Worm (Caenorhabditis elegans) whole organism, L1 larva: ENCODE measurements around the gene lir-3.

Source experiments
- C16A3.4 ChIP-seq: fragments of 150-350 bp; optimal IDR thresholded peaks from 2 replicates; lab custom pipeline; 2014; ENCODE audit warnings: missing biosample characterization, missing genetic modification characterization
- C34B4.2 ChIP-seq: sonication (generic microtip); optimal IDR thresholded peaks from 2 replicates; lab custom pipeline; 2017; ENCODE audit warnings: mild to moderate bottlenecking, missing genetic modification characterization, missing compliant biosample characterization
- aha-1 ChIP-seq: fragments of 150-350 bp; optimal IDR thresholded peaks from 2 replicates; lab custom pipeline; 2014; ENCODE audit warnings: missing biosample characterization, missing genetic modification characterization
- blmp-1 ChIP-seq: fragments of 150-350 bp; optimal IDR thresholded peaks from 2 replicates; lab custom pipeline; 2014; ENCODE audit warnings: missing biosample characterization, missing genetic modification characterization
- ceh-63 ChIP-seq: fragments of 200-800 bp; sonication (Bioruptor generic); optimal IDR thresholded peaks from 2 replicates; lab custom pipeline; 2018; ENCODE audit warnings: mild to moderate bottlenecking, missing genetic modification characterization, missing compliant biosample characterization
- ceh-8 ChIP-seq: fragments of 200-800 bp; sonication (Bioruptor generic); optimal IDR thresholded peaks from 2 replicates; lab custom pipeline; 2018; ENCODE audit warnings: mild to moderate bottlenecking, missing genetic modification characterization, moderate library complexity, missing compliant biosample characterization
- ceh-88 ChIP-seq: fragments of 200-800 bp; sonication (Bioruptor generic); IDR thresholded peaks from 2 replicates; pipeline ENCODE4 v1.3.6; 2022; ENCODE audit warnings: missing genetic modification characterization, missing compliant biosample characterization
- dpl-1 ChIP-seq, 3 experiments: fragments of 150-350 bp in 2 of 3; sonication (generic microtip) in 1 of 3; optimal IDR thresholded peaks; 2 replicates each; lab custom pipeline; 2014 to 2017; ENCODE audit warnings: missing biosample characterization in 3 of 3, missing genetic modification characterization in 3 of 3, missing genetic modification reagents in 3 of 3
- efl-1 ChIP-seq, 4 experiments: fragments of 150-350 bp; optimal IDR thresholded peaks in 3 of 4; peaks in 1 of 4; 1 replicate in 1 of 4; 2 replicates in 3 of 4; lab custom pipeline; 2014; ENCODE audit warnings: missing biosample characterization in 2 of 4, missing genetic modification characterization in 2 of 4, missing genetic modification reagents in 2 of 4
- efl-3 ChIP-seq: fragments of 200-800 bp; sonication (Bioruptor generic); optimal IDR thresholded peaks from 2 replicates; lab custom pipeline; 2018; ENCODE audit warnings: mild to moderate bottlenecking, missing genetic modification characterization, missing compliant biosample characterization
- egl-13 ChIP-seq: sonication (generic microtip); optimal IDR thresholded peaks from 2 replicates; lab custom pipeline; 2016; ENCODE audit warnings: missing genotype, missing genetic modification reagents, missing genetic modification characterization, missing compliant biosample characterization
- egl-27 ChIP-seq, 2 experiments: fragments of 150-350 bp in 1 of 2; sonication (generic microtip); optimal IDR thresholded peaks; 3 replicates each; lab custom pipeline; 2017 to 2018; ENCODE audit warnings: missing biosample characterization in 2 of 2, missing genetic modification characterization in 2 of 2, missing genetic modification reagents in 2 of 2
- elt-2 ChIP-seq: sonication (generic microtip); optimal IDR thresholded peaks from 2 replicates; lab custom pipeline; 2016; ENCODE audit warnings: missing genetic modification characterization, mild to moderate bottlenecking, inconsistent platforms, missing compliant biosample characterization, missing genetic modification reagents
- ets-5 ChIP-seq: fragments of 200-800 bp; sonication (Bioruptor generic); IDR thresholded peaks from 2 replicates; pipeline ENCODE4 v1.3.6; 2022; ENCODE audit warnings: missing genetic modification characterization, missing compliant biosample characterization
- fkh-4 ChIP-seq: sonication (generic microtip); optimal IDR thresholded peaks from 2 replicates; lab custom pipeline; 2016; ENCODE audit warnings: missing compliant biosample characterization, missing genetic modification characterization, borderline replicate concordance
- fkh-8 ChIP-seq: sonication (generic microtip); optimal IDR thresholded peaks from 2 replicates; lab custom pipeline; 2016; ENCODE audit warnings: mild to moderate bottlenecking, missing genetic modification characterization, missing compliant biosample characterization
- fos-1 ChIP-seq: fragments of 150-350 bp; optimal IDR thresholded peaks from 2 replicates; lab custom pipeline; 2014; ENCODE audit warnings: missing biosample characterization, missing genetic modification characterization
- hpl-2 ChIP-seq: fragments of 150-350 bp; optimal IDR thresholded peaks from 2 replicates; lab custom pipeline; 2014; ENCODE audit warnings: missing biosample characterization, missing genetic modification reagents, missing genetic modification characterization
- irx-1 ChIP-seq: sonication (generic microtip); optimal IDR thresholded peaks from 2 replicates; lab custom pipeline; 2016; ENCODE audit warnings: missing genetic modification characterization, missing compliant biosample characterization
- jun-1 ChIP-seq: fragments of 150-350 bp; optimal IDR thresholded peaks from 2 replicates; lab custom pipeline; 2014; ENCODE audit warnings: missing biosample characterization, missing genetic modification reagents, missing genetic modification characterization
- lin-13 ChIP-seq: fragments of 150-350 bp; optimal IDR thresholded peaks from 2 replicates; lab custom pipeline; 2014; ENCODE audit warnings: missing biosample characterization, missing genetic modification reagents, missing genetic modification characterization
- lin-15B ChIP-seq: fragments of 150-350 bp; sonication (generic microtip); optimal IDR thresholded peaks from 3 replicates; lab custom pipeline; 2014; ENCODE audit warnings: missing biosample characterization, missing genetic modification characterization
- lin-35 ChIP-seq, 2 experiments: fragments of 150-350 bp; optimal IDR thresholded peaks; 2 replicates each; lab custom pipeline; 2014; ENCODE audit warnings: missing biosample characterization in 2 of 2, missing genetic modification characterization in 2 of 2, missing genetic modification reagents in 2 of 2
- mab-9 ChIP-seq: fragments of 200-800 bp; sonication (Bioruptor generic); IDR thresholded peaks from 2 replicates; pipeline ENCODE4 v1.3.6; 2022; ENCODE audit warnings: missing genetic modification reagents, missing genetic modification characterization, missing compliant biosample characterization
- mep-1 ChIP-seq: fragments of 150-350 bp; optimal IDR thresholded peaks from 2 replicates; lab custom pipeline; 2014; ENCODE audit warnings: missing biosample characterization, missing genetic modification characterization
- nhr-237 ChIP-seq: fragments of 150-350 bp; optimal IDR thresholded peaks from 2 replicates; lab custom pipeline; 2014; ENCODE audit warnings: missing biosample characterization, missing genetic modification characterization
- nhr-28 ChIP-seq: fragments of 150-350 bp; optimal IDR thresholded peaks from 2 replicates; lab custom pipeline; 2014; ENCODE audit warnings: missing biosample characterization, missing genetic modification characterization
- nhr-47 ChIP-seq: sonication (generic microtip); optimal IDR thresholded peaks from 2 replicates; lab custom pipeline; 2016; ENCODE audit warnings: mild to moderate bottlenecking, missing genetic modification characterization, moderate library complexity, missing compliant biosample characterization
- nhr-71 ChIP-seq: sonication (generic microtip); optimal IDR thresholded peaks from 2 replicates; lab custom pipeline; 2016; ENCODE audit warnings: mild to moderate bottlenecking, missing genetic modification characterization, moderate library complexity, missing compliant biosample characterization
- nhr-76 ChIP-seq: sonication (generic microtip); optimal IDR thresholded peaks from 2 replicates; lab custom pipeline; 2017; ENCODE audit warnings: missing biosample characterization, missing genetic modification characterization
- nhr-77 ChIP-seq: fragments of 150-350 bp; optimal IDR thresholded peaks from 2 replicates; lab custom pipeline; 2014; ENCODE audit warnings: missing biosample characterization, missing genetic modification characterization
- nhr-90 ChIP-seq: sonication (generic microtip); optimal IDR thresholded peaks from 2 replicates; lab custom pipeline; 2016; ENCODE audit warnings: mild to moderate bottlenecking, missing genetic modification characterization, missing compliant biosample characterization; ENCODE audit not compliant: poor library complexity
- pax-3 ChIP-seq: fragments of 200-800 bp; sonication (Bioruptor generic); optimal IDR thresholded peaks from 2 replicates; lab custom pipeline; 2018; ENCODE audit warnings: mild to moderate bottlenecking, missing genetic modification characterization, moderate library complexity, missing compliant biosample characterization
- snu-23 ChIP-seq: sonication (generic microtip); optimal IDR thresholded peaks from 2 replicates; lab custom pipeline; 2016; ENCODE audit warnings: missing genetic modification characterization, missing compliant biosample characterization
- sptf-1 ChIP-seq: fragments of 150-350 bp; optimal IDR thresholded peaks from 2 replicates; lab custom pipeline; 2014; ENCODE audit warnings: missing biosample characterization, missing genetic modification characterization
- tbx-2 ChIP-seq: sonication (generic microtip); optimal IDR thresholded peaks from 2 replicates; lab custom pipeline; 2016; ENCODE audit warnings: missing genetic modification characterization, missing compliant biosample characterization
- unc-30 ChIP-seq: sonication (generic microtip); optimal IDR thresholded peaks from 2 replicates; lab custom pipeline; 2017; ENCODE audit warnings: missing biosample characterization, missing genetic modification characterization
- unc-62 ChIP-seq: fragments of 150-350 bp; optimal IDR thresholded peaks from 2 replicates; lab custom pipeline; 2014; ENCODE audit warnings: missing biosample characterization, missing genetic modification reagents, missing genetic modification characterization
- unc-86 ChIP-seq: sonication (generic microtip); optimal IDR thresholded peaks from 2 replicates; lab custom pipeline; 2016; ENCODE audit warnings: missing genetic modification characterization, missing compliant biosample characterization
- unc-98 ChIP-seq: fragments of 200-800 bp; sonication (Bioruptor generic); IDR thresholded peaks from 2 replicates; pipeline ENCODE4 v1.3.6; 2022; ENCODE audit warnings: missing genetic modification characterization, missing compliant biosample characterization
- xbp-1 ChIP-seq: sonication (generic microtip); optimal IDR thresholded peaks from 2 replicates; lab custom pipeline; 2016; ENCODE audit warnings: missing genetic modification characterization, missing compliant biosample characterization
- ztf-4 ChIP-seq: fragments of 150-350 bp; optimal IDR thresholded peaks from 2 replicates; lab custom pipeline; 2014; ENCODE audit warnings: missing biosample characterization, missing genetic modification characterization

Gene lir-3

DNA sequence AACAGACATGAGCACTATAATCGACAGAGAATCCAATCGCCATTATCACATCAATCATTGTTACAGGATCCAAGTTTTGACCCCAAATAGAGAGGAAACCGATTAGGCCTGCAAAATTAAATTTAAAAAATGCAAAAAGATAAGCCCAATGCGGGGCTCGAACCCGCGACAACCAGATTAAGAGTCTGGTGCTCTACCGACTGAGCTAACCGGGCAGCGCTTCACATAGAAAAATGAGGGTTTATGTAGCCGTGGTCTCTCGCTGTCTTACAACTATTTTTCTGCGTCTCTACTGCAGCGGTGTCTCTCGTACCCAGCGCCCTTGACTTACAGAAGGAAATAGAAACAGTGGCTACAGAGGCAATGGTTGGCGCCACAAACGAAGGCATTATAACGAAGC, 26.9 kb downstream of the lir-3 start (continued):
- TF ChIP-seq nhr-47 (tag; lab: Kevin White, UChicago) (peak; percentile 70), nhr-71 (tag; lab: Kevin White, UChicago) (peak; percentile 72), nhr-76 (tag; lab: Kevin White, UChicago) (no peak), ztf-4 (tag; lab: Kevin White, UChicago) (no peak), lin-15B (no peak), ets-5 (GFP tag; lab: Robert Waterston, UW) (no peak), pax-3 (no peak), irx-1 (tag; lab: Kevin White, UChicago) (no peak), egl-13 (no peak), snu-23 (GFP tag; lab: Kevin White, UChicago) (peak; percentile 74), sptf-1 (tag; lab: Kevin White, UChicago) (no peak), fkh-8 (peak; percentile 35), tbx-2 (tag; lab: Kevin White, UChicago) (peak; percentile 57), blmp-1 (no peak), mab-9 (GFP tag; lab: Robert Waterston, UW) (0 out of 2 replicates have a peak, but pooled peaks have one; percentile 7), xbp-1 (tag; lab: Kevin White, UChicago) (peak; percentile 42), efl-1 (optimal IDR thresholded peaks at IDR 0.05; lab: Kevin White, UChicago) (peak; percentile 42 to 52), efl-1 (GFP tag; optimal IDR thresholded peaks at IDR 0.05 in 1 of 2; lab: Kevin White, UChicago) (peak; percentile 40 to 95), nhr-237 (no peak), fkh-4 (tag; lab: Kevin White, UChicago) (no peak), nhr-77 (tag; lab: Kevin White, UChicago) (peak; percentile 21), hpl-2 (GFP tag; lab: Kevin White, UChicago) (no peak), unc-30 (tag; lab: Kevin White, UChicago) (no peak), jun-1 (tag; lab: Kevin White, UChicago) (no peak), unc-62 (no peak), nhr-28 (tag; lab: Kevin White, UChicago) (no peak), nhr-90 (tag; lab: Kevin White, UChicago) (peak; percentile 61), unc-98 (no peak), unc-86 (tag; lab: Kevin White, UChicago) (peak; percentile 14), efl-3 (no peak), aha-1 (tag; lab: Kevin White, UChicago) (no peak), dpl-1 (GFP tag; optimal IDR thresholded peaks at IDR 0.05; lab: Kevin White, UChicago) (peak; percentile 6 to 48 (median 35)), ceh-88 (GFP tag; lab: Robert Waterston, UW) (no peak), egl-27 (tag; optimal IDR thresholded peaks at IDR 0.05; lab: Kevin White, UChicago) (no peak), ceh-63 (GFP tag; lab: Kevin White, UChicago) (no peak), ceh-8 (no peak), C16A3.4 (tag; lab: Kevin White, UChicago) (peak; percentile 53), fos-1 (peak; percentile 21), lin-13 (no peak)

DNA sequence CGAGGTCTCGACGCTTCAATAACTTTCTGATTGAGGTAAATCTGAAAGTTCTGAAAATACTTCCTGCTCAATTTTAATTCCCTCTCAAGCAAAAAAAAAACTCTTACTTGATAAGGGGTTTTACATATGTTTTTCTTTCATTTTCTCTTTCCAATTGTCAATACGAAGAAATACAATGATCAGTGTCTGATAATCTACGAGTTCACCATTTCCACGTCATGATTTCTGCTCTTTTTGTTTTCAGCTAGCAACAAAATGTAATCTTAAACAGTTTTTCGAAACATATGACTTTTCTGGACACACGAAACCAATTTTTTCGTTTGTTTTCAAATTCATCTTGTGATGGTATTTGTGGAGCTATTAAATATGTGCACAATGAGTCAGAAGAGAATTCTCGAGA, 28.4 kb downstream of the lir-3 start:
- TF ChIP-seq lin-35 (GFP tag; optimal IDR thresholded peaks at IDR 0.05; lab: Kevin White, UChicago), result peak in 1 of 2 experiments; percentile 17
- TF ChIP-seq C34B4.2 (tag; lab: Kevin White, UChicago), result no peak
- no peak for TF ChIP-seq mep-1
- no peak for TF ChIP-seq efl-1 (optimal IDR thresholded peaks at IDR 0.05; lab: Kevin White, UChicago)
- peak in 1 of 2 experiments; percentile 11 for TF ChIP-seq efl-1 (GFP tag; optimal IDR thresholded peaks at IDR 0.05 in 1 of 2; lab: Kevin White, UChicago)
- peak; percentile 68 for TF ChIP-seq elt-2 (tag; lab: Kevin White, UChicago)
